Worm (Caenorhabditis elegans) whole organism, L2 larva: Measurements from ENCODE around the gene srz-37.

Source experiments
- alr-1 ChIP-seq: fragments of 150-350 bp; optimal IDR thresholded peaks from 2 replicates; lab custom pipeline; 2014; ENCODE audit warnings: missing biosample characterization, missing genetic modification characterization
- nhr-6 ChIP-seq: fragments of 150-350 bp; optimal IDR thresholded peaks from 2 replicates; lab custom pipeline; 2014; ENCODE audit warnings: missing biosample characterization, missing genetic modification characterization

DNA sequence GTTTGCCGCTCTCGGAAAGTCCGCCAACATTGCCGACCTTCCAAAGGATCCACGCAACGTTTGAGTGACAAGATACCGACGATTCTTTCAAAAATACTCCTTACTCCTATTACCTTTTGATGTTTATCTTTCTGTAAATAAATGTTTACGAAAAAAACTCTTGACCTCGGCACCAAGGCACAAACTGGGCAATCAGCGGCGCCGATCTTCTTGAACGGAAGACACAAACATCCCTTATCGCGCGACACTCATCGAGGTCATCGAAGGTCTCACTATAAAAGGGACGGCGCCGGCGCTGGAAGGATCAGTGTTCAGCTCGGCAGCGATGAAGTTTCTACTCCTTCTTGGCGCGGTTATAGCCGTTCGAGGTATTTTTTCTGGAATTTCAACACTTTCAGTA, 42.3 kb downstream of the srz-37 start, which contains the start of gene grd-3:
- TF ChIP-seq nhr-6 (no peak), alr-1 (no peak)
